Worm (Caenorhabditis elegans): ENCODE data around the gene C16C8.25.

DNA sequence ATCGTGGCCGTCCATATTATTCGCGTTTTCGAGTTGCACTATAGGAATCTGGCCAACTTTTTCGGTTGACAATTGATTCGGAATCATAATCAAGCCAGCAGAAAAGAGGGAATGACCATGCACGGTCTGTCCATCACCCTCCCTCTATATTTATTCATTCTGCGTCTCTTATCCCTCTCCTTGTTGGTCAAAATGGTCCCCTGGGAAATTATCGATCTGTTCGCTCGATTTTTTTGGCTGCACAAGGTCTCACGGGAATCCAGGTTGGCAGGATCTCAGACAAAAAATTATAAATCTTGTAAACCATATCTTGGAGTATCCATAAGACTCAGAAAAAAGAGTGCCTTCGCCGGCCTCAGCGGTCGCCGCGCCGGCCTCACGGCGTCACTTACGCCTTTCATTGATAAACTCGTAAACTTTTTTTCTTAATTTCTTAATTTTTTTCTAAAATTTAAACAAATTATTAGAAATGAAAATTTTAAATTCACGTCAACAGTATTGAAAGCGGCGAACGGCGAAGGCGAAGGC lies 34.6 kb upstream of the C16C8.25 start, which contains the start of the genes F18A12.7 and F18A12.2:
- TF ChIP-seq him-1 (tag; optimal IDR thresholded peaks at IDR 0.05) = no peak
- TF ChIP-seq W03F9.2 (tag; optimal IDR thresholded peaks at IDR 0.05) = no peak
- TF ChIP-seq dao-5 (tag; optimal IDR thresholded peaks at IDR 0.05) = no peak
